Fruit fly (Drosophila melanogaster) whole organism, embryonic: ENCODE data around the gene Mtp.

ENCODE experiments used
- B-H2 ChIP-seq: fragments of 200-800 bp; sonication (Bioruptor generic); optimal IDR thresholded peaks from 2 replicates; lab custom pipeline; 2018; ENCODE audit warnings: missing biosample characterization, mild to moderate bottlenecking, missing genetic modification characterization
- BEAF-32 ChIP-seq: fragments of 200-800 bp; sonication (Bioruptor generic); optimal IDR thresholded peaks from 3 replicates; lab custom pipeline; 2017; ENCODE audit warnings: missing biosample characterization, missing genetic modification characterization, mild to moderate bottlenecking, moderate library complexity, missing genetic modification reagents
- CG10431 ChIP-seq: fragments of 200-800 bp; sonication (Bioruptor generic); optimal IDR thresholded peaks from 3 replicates; lab custom pipeline; 2018; ENCODE audit warnings: missing biosample characterization, mild to moderate bottlenecking, missing genetic modification characterization
- CG10462 ChIP-seq: fragments of 200-800 bp; sonication (Bioruptor generic); optimal IDR thresholded peaks from 2 replicates; lab custom pipeline; 2016; ENCODE audit warnings: missing biosample characterization, missing genetic modification characterization
- CG10543 ChIP-seq: fragments of 200-800 bp; sonication (Bioruptor generic); optimal IDR thresholded peaks from 3 replicates; lab custom pipeline; 2017; ENCODE audit warnings: missing biosample characterization, mild to moderate bottlenecking, missing genetic modification characterization, moderate library complexity
- CG11504 ChIP-seq: fragments of 200-800 bp; sonication (Bioruptor generic); optimal IDR thresholded peaks from 3 replicates; lab custom pipeline; 2019; ENCODE audit warnings: missing biosample characterization, mild to moderate bottlenecking, missing genetic modification characterization, moderate library complexity
- CG11723 ChIP-seq: fragments of 200-800 bp; sonication (Bioruptor generic); optimal IDR thresholded peaks from 2 replicates; lab custom pipeline; 2017; ENCODE audit warnings: missing biosample characterization, mild to moderate bottlenecking, missing genetic modification characterization
- CG12155 ChIP-seq: fragments of 200-800 bp; sonication (Bioruptor generic); optimal IDR thresholded peaks from 3 replicates; lab custom pipeline; 2016; ENCODE audit warnings: missing biosample characterization, missing genetic modification characterization
- CG15479 ChIP-seq: fragments of 200-800 bp; sonication (Bioruptor generic); optimal IDR thresholded peaks from 3 replicates; lab custom pipeline; 2019; ENCODE audit warnings: missing biosample characterization, mild to moderate bottlenecking, missing genetic modification characterization, moderate library complexity
- CG1602 ChIP-seq: fragments of 200-800 bp; sonication (Bioruptor generic); optimal IDR thresholded peaks from 3 replicates; lab custom pipeline; 2016; ENCODE audit warnings: missing biosample characterization, missing genetic modification characterization
- CG16815 ChIP-seq: fragments of 200-800 bp; sonication (Bioruptor generic); optimal IDR thresholded peaks from 3 replicates; lab custom pipeline; 2017; ENCODE audit warnings: missing biosample characterization, mild to moderate bottlenecking, missing genetic modification characterization
- CG16863 ChIP-seq: fragments of 200-800 bp; sonication (Bioruptor generic); optimal IDR thresholded peaks from 3 replicates; lab custom pipeline; 2016; ENCODE audit warnings: missing biosample characterization, missing genetic modification characterization
- CG17912 ChIP-seq: fragments of 200-800 bp; sonication (Bioruptor generic); optimal IDR thresholded peaks from 2 replicates; lab custom pipeline; 2018; ENCODE audit warnings: missing biosample characterization, mild to moderate bottlenecking, missing genetic modification characterization
- CG18011 ChIP-seq: fragments of 200-800 bp; sonication (Bioruptor generic); optimal IDR thresholded peaks from 2 replicates; lab custom pipeline; 2017; ENCODE audit warnings: missing biosample characterization, missing genetic modification characterization, mild to moderate bottlenecking, moderate library complexity, missing genotype
- CG31224 ChIP-seq: fragments of 200-800 bp; sonication (Bioruptor generic); IDR thresholded peaks from 2 replicates; pipeline ENCODE4 v1.3.6; 2022; ENCODE audit warnings: missing biosample characterization, missing genetic modification characterization
- CG31365 ChIP-seq: fragments of 200-800 bp; sonication (Bioruptor generic); optimal IDR thresholded peaks from 2 replicates; lab custom pipeline; 2018; ENCODE audit warnings: missing biosample characterization, mild to moderate bottlenecking, missing genetic modification characterization
- CG32767 ChIP-seq: fragments of 200-800 bp; sonication (Bioruptor generic); IDR thresholded peaks from 2 replicates; pipeline ENCODE4 v1.3.6; 2022; ENCODE audit warnings: missing biosample characterization, missing genetic modification characterization
- CG3838 ChIP-seq: fragments of 200-800 bp; sonication (Bioruptor generic); optimal IDR thresholded peaks from 3 replicates; lab custom pipeline; 2016; ENCODE audit warnings: missing biosample characterization, missing genetic modification characterization
- CG6791 ChIP-seq: fragments of 200-800 bp; sonication (Bioruptor generic); IDR thresholded peaks from 3 replicates; pipeline ENCODE4 v1.3.6; 2022; ENCODE audit warnings: missing biosample characterization, missing genetic modification characterization; ENCODE audit not compliant: partially characterized antibody
- CG6813 ChIP-seq: fragments of 200-800 bp; sonication (Bioruptor generic); optimal IDR thresholded peaks from 2 replicates; lab custom pipeline; 2017; ENCODE audit warnings: missing biosample characterization, missing genetic modification characterization, mild to moderate bottlenecking, moderate library complexity, missing genetic modification reagents
- CG7786 ChIP-seq: fragments of 200-800 bp; sonication (Bioruptor generic); optimal IDR thresholded peaks from 2 replicates; lab custom pipeline; 2016; ENCODE audit warnings: missing biosample characterization, missing genetic modification characterization
- CG8089 ChIP-seq: fragments of 200-800 bp; sonication (Bioruptor generic); optimal IDR thresholded peaks from 3 replicates; lab custom pipeline; 2016; ENCODE audit warnings: missing biosample characterization, missing genetic modification characterization
- CG9215 ChIP-seq: fragments of 200-800 bp; sonication (Bioruptor generic); IDR thresholded peaks from 2 replicates; pipeline ENCODE4 v1.3.6; 2022; ENCODE audit warnings: missing biosample characterization, missing genetic modification characterization
- Ets65A ChIP-seq: fragments of 200-800 bp; sonication (Bioruptor generic); peaks from one replicate; lab custom pipeline; 2016; ENCODE audit warnings: missing biosample characterization, missing genetic modification characterization
- H2.0 ChIP-seq: fragments of 200-800 bp; sonication (Bioruptor generic); IDR thresholded peaks from 2 replicates; pipeline ENCODE4 v1.3.6; 2022; ENCODE audit warnings: missing biosample characterization, missing genetic modification characterization
- HLH54F ChIP-seq: fragments of 200-800 bp; sonication (Bioruptor generic); optimal IDR thresholded peaks from 3 replicates; lab custom pipeline; 2016; ENCODE audit warnings: missing biosample characterization, missing genetic modification characterization
- Hand ChIP-seq: fragments of 200-800 bp; sonication (Bioruptor generic); optimal IDR thresholded peaks from 2 replicates; lab custom pipeline; 2017; ENCODE audit warnings: mild to moderate bottlenecking, missing biosample characterization, missing genetic modification reagents, missing genetic modification characterization
- HmgZ ChIP-seq: fragments of 200-800 bp; sonication (Bioruptor generic); optimal IDR thresholded peaks from 2 replicates; lab custom pipeline; 2018; ENCODE audit warnings: missing biosample characterization, mild to moderate bottlenecking, missing genetic modification characterization
- Hmr ChIP-seq: fragments of 200-800 bp; sonication (Bioruptor generic); optimal IDR thresholded peaks from 3 replicates; lab custom pipeline; 2017; ENCODE audit warnings: mild to moderate bottlenecking, missing biosample characterization, missing genetic modification reagents, missing genetic modification characterization
- Jarid2 ChIP-seq: fragments of 200-800 bp; sonication (Bioruptor generic); optimal IDR thresholded peaks from 3 replicates; lab custom pipeline; 2017; ENCODE audit warnings: mild to moderate bottlenecking, missing biosample characterization, missing genetic modification reagents, missing genetic modification characterization
- NfI ChIP-seq: fragments of 200-800 bp; sonication (Bioruptor generic); optimal IDR thresholded peaks from 3 replicates; lab custom pipeline; 2018; ENCODE audit warnings: missing biosample characterization, mild to moderate bottlenecking, missing genetic modification characterization, moderate library complexity
- Scr ChIP-seq: fragments of 200-800 bp; sonication (Bioruptor generic); IDR thresholded peaks from 2 replicates; pipeline ENCODE4 v1.3.6; 2022; ENCODE audit warnings: missing biosample characterization, missing genetic modification characterization; ENCODE audit not compliant: partially characterized antibody
- bbx ChIP-seq: fragments of 200-800 bp; sonication (Bioruptor generic); IDR thresholded peaks from 2 replicates; pipeline ENCODE4 v1.3.6; 2022; ENCODE audit warnings: missing biosample characterization, missing genetic modification characterization; ENCODE audit not compliant: partially characterized antibody
- dpn ChIP-seq, 2 experiments: fragments of 200-800 bp; sonication (Bioruptor generic); optimal IDR thresholded peaks; 3 replicates each; lab custom pipeline; 2016; ENCODE audit warnings: missing biosample characterization in 2 of 2, missing genetic modification characterization in 2 of 2
- eve ChIP-seq, 2 experiments: fragments of >200 bp; optimal IDR thresholded peaks; 2 replicates each; lab custom pipeline; 2017; ENCODE audit warnings: missing biosample characterization in 2 of 2, missing genetic modification characterization in 2 of 2
- fd102C ChIP-seq: fragments of 200-800 bp; sonication (Bioruptor generic); optimal IDR thresholded peaks from 2 replicates; lab custom pipeline; 2018; ENCODE audit warnings: missing biosample characterization, mild to moderate bottlenecking, missing genetic modification characterization, moderate library complexity
- ftz-f1 ChIP-seq: fragments of 200-800 bp; sonication (Bioruptor generic); optimal IDR thresholded peaks from 2 replicates; lab custom pipeline; 2016; ENCODE audit warnings: missing biosample characterization, missing genetic modification characterization
- gsb ChIP-seq: fragments of 200-800 bp; sonication (Bioruptor generic); IDR thresholded peaks from 2 replicates; pipeline ENCODE4 v1.3.6; 2022; ENCODE audit warnings: missing biosample characterization, missing genetic modification characterization
- hth ChIP-seq: fragments of >200 bp; optimal IDR thresholded peaks from 2 replicates; lab custom pipeline; 2017; ENCODE audit warnings: inconsistent platforms
- klu ChIP-seq: fragments of 200-800 bp; sonication (Bioruptor generic); IDR thresholded peaks from 2 replicates; pipeline ENCODE4 v1.3.6; 2022; ENCODE audit warnings: missing biosample characterization, missing genetic modification characterization
- maf-S ChIP-seq: fragments of 200-800 bp; sonication (Bioruptor generic); optimal IDR thresholded peaks from 2 replicates; lab custom pipeline; 2016; ENCODE audit warnings: missing biosample characterization, missing genetic modification characterization
- oc ChIP-seq: fragments of 200-800 bp; sonication (Bioruptor generic); optimal IDR thresholded peaks from 2 replicates; lab custom pipeline; 2018; ENCODE audit warnings: missing biosample characterization, mild to moderate bottlenecking, missing genetic modification characterization, moderate library complexity
- psq ChIP-seq: fragments of 200-800 bp; sonication (Bioruptor generic); optimal IDR thresholded peaks from 2 replicates; lab custom pipeline; 2017; ENCODE audit warnings: missing biosample characterization, missing genetic modification characterization
- repo ChIP-seq: fragments of 200-800 bp; sonication (Bioruptor generic); optimal IDR thresholded peaks from 2 replicates; lab custom pipeline; 2016; ENCODE audit warnings: missing biosample characterization, missing genetic modification characterization
- sd ChIP-seq: fragments of 200-800 bp; sonication (Bioruptor generic); optimal IDR thresholded peaks from 3 replicates; lab custom pipeline; 2018; ENCODE audit warnings: missing biosample characterization, mild to moderate bottlenecking, missing genetic modification characterization, moderate library complexity
- sisA ChIP-seq: fragments of 200-800 bp; sonication (Bioruptor generic); IDR thresholded peaks from 2 replicates; pipeline ENCODE4 v1.3.6; 2022; ENCODE audit warnings: missing biosample characterization, missing genetic modification characterization
- tgo ChIP-seq: fragments of 200-800 bp; sonication (Bioruptor generic); IDR thresholded peaks from 3 replicates; pipeline ENCODE4 v1.3.6; 2022; ENCODE audit warnings: missing biosample characterization, missing genetic modification characterization
- tll ChIP-seq, 2 experiments: fragments of 200-800 bp in 1 of 2; fragments of >200 bp in 1 of 2; sonication (Bioruptor generic) in 1 of 2; optimal IDR thresholded peaks; 2 replicates each; lab custom pipeline; 2017 to 2019; ENCODE audit warnings: missing biosample characterization in 2 of 2, missing genetic modification characterization in 2 of 2, mild to moderate bottlenecking in 1 of 2, moderate library complexity in 1 of 2
- vfl ChIP-seq: fragments of 200-800 bp; sonication (Bioruptor generic); optimal IDR thresholded peaks from 2 replicates; lab custom pipeline; 2016; ENCODE audit warnings: missing biosample characterization, missing genetic modification characterization
- wdn ChIP-seq: fragments of 200-800 bp; sonication (Bioruptor generic); IDR thresholded peaks from 2 replicates; pipeline ENCODE4 v1.3.6; 2022; ENCODE audit warnings: missing biosample characterization, missing genetic modification characterization

Mtp gene

DNA sequence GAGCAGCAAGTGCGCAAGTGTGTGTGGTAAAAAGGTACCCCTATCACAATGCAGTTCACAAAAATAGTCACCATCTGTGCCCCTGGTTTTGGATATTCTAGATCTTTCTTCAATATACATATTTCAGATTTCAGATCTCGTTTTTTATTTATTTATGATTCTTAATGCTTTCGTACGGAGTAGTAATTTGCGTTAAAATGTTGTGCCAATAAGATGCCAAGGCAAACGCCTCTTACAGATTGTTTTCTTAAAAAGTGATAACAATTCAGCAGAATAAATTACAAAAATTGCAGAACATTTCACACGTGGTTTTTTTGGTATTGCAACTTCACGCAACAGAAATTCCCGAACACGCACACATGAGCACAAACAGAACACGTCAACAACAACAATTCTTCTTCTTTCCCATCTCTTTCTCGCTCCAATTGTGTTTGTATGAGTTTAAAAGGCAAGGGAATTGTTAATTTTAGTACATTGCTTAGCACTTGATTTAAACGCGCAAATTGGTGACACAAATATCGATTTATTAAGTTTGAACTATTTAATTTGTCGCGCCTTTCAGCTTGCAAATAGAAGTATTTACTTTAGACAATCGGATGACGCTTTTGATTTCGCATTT is 4.5 kb downstream of the Mtp start (continued):
- peak; percentile 59; the same call in 1 of the 2 replicates for TF ChIP-seq CG32767 (GFP tag; lab: Robert Waterston, UW)
- TF ChIP-seq wdn (GFP tag; lab: Robert Waterston, UW), result peak; percentile 65
- no peak for TF ChIP-seq fd102C (GFP tag; lab: Kevin White, UChicago)
- no peak for TF ChIP-seq CG9215 (GFP tag; lab: Robert Waterston, UW)
- TF ChIP-seq bbx (GFP tag; lab: Robert Waterston, UW), result no peak
- TF ChIP-seq HmgZ (tag; lab: Kevin White, UChicago), result peak; percentile 76
- peak; percentile 56 for TF ChIP-seq CG8089 (GFP tag; lab: Kevin White, UChicago)
- no peak for TF ChIP-seq Scr (GFP tag; lab: Robert Waterston, UW)
- no peak for TF ChIP-seq CG3838 (GFP tag; lab: Kevin White, UChicago)
- TF ChIP-seq klu (GFP tag; lab: Robert Waterston, UW), result no peak
- TF ChIP-seq Ets65A (GFP tag; lab: Kevin White, UChicago), result peak; percentile 85
- peak; percentile 78 for TF ChIP-seq oc (tag; lab: Kevin White, UChicago)
- peak; percentile 57 for TF ChIP-seq CG12155
- no peak for TF ChIP-seq Jarid2 (GFP tag; lab: Kevin White, UChicago)
- TF ChIP-seq eve (GFP tag; optimal IDR thresholded peaks at IDR 0.05; lab: Kevin White, UChicago), result peak in 1 of 2 experiments; percentile 82
- TF ChIP-seq CG17912, result no peak
- TF ChIP-seq CG11723 (GFP tag; lab: Kevin White, UChicago), result peak; percentile 73
- peak; percentile 88 for TF ChIP-seq Hmr
- peak; percentile 43 for TF ChIP-seq CG10462 (GFP tag; lab: Kevin White, UChicago)
- TF ChIP-seq tgo, result peak; percentile 55
- TF ChIP-seq repo (GFP tag; lab: Kevin White, UChicago), result peak; percentile 58
- no peak for TF ChIP-seq CG6791 (GFP tag; lab: Robert Waterston, UW)
- TF ChIP-seq hth (lab: Kevin White, UChicago), result no peak
- peak; percentile 34 for TF ChIP-seq CG10431
- no peak for TF ChIP-seq psq
- peak; percentile 70 for TF ChIP-seq sisA (GFP tag; lab: Robert Waterston, UW)
- TF ChIP-seq CG16863 (GFP tag; lab: Kevin White, UChicago), result peak; percentile 79
- TF ChIP-seq NfI (GFP tag; lab: Kevin White, UChicago), result peak; percentile 78
- TF ChIP-seq CG31365 (tag; lab: Kevin White, UChicago), result no peak
- TF ChIP-seq sd, result no peak
- no peak for TF ChIP-seq BEAF-32 (GFP tag; lab: Kevin White, UChicago)
- TF ChIP-seq ftz-f1 (GFP tag; lab: Kevin White, UChicago), result no peak
- TF ChIP-seq maf-S (GFP tag; lab: Kevin White, UChicago), result peak; percentile 39
- no peak for TF ChIP-seq CG11504
- TF ChIP-seq CG18011, result peak; percentile 12
- peak; percentile 35 for TF ChIP-seq CG16815 (GFP tag; lab: Kevin White, UChicago)
- peak; percentile 75 for TF ChIP-seq B-H2
- TF ChIP-seq CG15479 (GFP tag; lab: Kevin White, UChicago), result peak; percentile 46
- peak; percentile 68 for TF ChIP-seq CG10543 (GFP tag; lab: Kevin White, UChicago)
- peak; percentile 74 for TF ChIP-seq H2.0
- no peak for TF ChIP-seq vfl (GFP tag; lab: Kevin White, UChicago)
- no peak for TF ChIP-seq tll (GFP tag; optimal IDR thresholded peaks at IDR 0.05; lab: Kevin White, UChicago)
- TF ChIP-seq dpn (GFP tag; optimal IDR thresholded peaks at IDR 0.05; lab: Kevin White, UChicago), result peak; percentile 61 to 84
- no peak for TF ChIP-seq CG31224
- peak; percentile 53 for TF ChIP-seq HLH54F
- no peak for TF ChIP-seq gsb (GFP tag; lab: Robert Waterston, UW)
- TF ChIP-seq CG1602 (GFP tag; lab: Kevin White, UChicago), result peak; percentile 34
- TF ChIP-seq CG7786, result peak; percentile 87
- peak; percentile 78 for TF ChIP-seq Hand (GFP tag; lab: Kevin White, UChicago)
- TF ChIP-seq CG6813 (GFP tag; lab: Kevin White, UChicago), result no peak
